Fruit fly (Drosophila melanogaster): ENCODE data around the gene gukh.
A peak's percentile ranks its signal among the peaks of the same experiment; 100 is the strongest.

gukh gene

dm6 chr3R:19027165-19027564, 43.3 kb downstream of the gukh start, which contains the start of gene NP15.6:
Gene NP15.6, plus strand, starts transcription at chr3R:19027368.
- no peak for TF ChIP-seq CG17801 (GFP tag; optimal IDR thresholded peaks at IDR 0.05; ENCODE audit: partially characterized antibody)

- TF ChIP-seq CG17801 (GFP tag; optimal IDR thresholded peaks at IDR 0.05; ENCODE audit: partially characterized antibody), result peak; percentile 74
Observed at dm6 chr3R:19028758-19029157, 44.9 kb downstream of the gukh start, which contains the start of the genes GatA and P5cr. Gene GatA, minus strand, starts transcription at chr3R:19028857. Gene P5cr, plus strand, starts transcription at chr3R:19028931.

dm6 chr3R:19031210-19031609, 47.4 kb downstream of the gukh start, which contains the start of the genes Prp18 and CG6013:
Gene Prp18, minus strand, starts transcription at chr3R:19031271.
Gene CG6013, plus strand, starts transcription at chr3R:19031503.
- TF ChIP-seq CG17801 (GFP tag; optimal IDR thresholded peaks at IDR 0.05; ENCODE audit: partially characterized antibody), result peak; percentile 57

dm6 chr3R:19033238-19033637, 49.4 kb downstream of the gukh start, which contains the start of gene CG6026:
Gene CG6026, plus strand, starts transcription at chr3R:19033538.
- TF ChIP-seq CG17801 (GFP tag; optimal IDR thresholded peaks at IDR 0.05; ENCODE audit: partially characterized antibody), result no peak

DNA sequence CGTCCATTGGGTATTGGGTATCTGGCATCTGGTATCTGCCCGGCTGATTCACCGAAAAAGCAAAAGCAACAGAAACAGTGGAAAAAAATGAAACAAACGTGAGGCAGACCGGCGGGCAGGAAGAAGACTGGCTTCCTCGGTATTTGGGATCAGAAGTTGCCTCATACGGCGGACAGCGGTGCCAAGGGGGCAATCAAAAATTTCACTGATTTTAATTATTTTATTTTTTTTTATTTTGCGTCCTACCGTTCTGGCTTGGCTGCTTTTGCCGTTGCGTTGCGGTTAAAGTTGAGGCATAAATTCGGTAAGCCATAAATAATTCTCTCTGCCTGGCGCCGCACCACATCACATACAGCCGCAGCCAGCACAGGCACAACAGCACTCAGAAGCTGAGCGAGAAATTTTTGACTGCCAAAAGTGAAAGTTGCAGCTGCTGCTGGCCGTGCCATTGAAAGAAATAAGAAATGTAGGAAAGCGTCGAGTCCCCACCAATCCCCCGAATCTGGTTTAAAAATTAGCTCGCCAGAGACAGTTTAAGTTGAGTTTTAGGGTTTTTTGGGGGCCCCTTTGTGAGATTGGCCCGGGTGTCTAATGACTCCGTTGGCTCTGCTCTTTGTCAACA, 52.8 kb downstream of the gukh start:
- no peak for TF ChIP-seq CG17801 (GFP tag; optimal IDR thresholded peaks at IDR 0.05; ENCODE audit: partially characterized antibody)

DNA sequence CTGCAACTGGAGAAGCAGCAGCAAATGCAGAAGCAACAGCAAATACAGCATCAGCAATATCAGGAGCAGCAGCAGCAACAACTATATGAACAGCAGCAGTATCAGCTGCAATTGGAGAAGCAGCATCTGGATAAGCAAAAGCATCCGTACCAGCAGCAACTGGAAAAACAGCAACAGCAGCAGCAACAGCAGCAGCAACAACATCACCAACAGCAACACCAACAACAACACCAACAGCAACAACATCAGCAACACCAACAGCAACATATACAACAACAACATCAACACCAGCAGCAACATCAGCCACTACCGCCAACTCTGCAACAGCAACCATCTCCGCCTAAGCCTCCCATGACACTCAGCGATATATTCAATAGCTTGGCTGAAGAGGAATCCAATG, 56.9 kb downstream of the gukh start:
- no peak for TF ChIP-seq CG17801 (GFP tag; optimal IDR thresholded peaks at IDR 0.05; ENCODE audit: partially characterized antibody)

DNA sequence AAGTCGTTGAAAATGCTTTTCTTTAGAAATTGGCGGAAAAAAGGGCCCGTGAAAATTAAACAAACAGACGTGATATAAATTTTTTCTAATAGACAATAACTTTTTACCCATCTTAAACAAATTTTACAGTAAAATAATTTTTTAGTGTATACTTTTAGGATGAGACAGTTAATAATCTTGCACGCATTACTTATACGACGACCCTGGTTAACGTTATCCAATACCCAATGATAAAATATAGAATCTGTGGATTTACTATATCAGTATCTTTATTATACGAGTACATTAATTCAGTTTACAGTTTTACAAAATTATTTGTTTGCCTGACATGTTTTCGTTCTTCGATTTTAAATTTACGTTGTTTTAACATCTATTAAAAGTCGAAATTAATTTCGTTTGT, 60.8 kb downstream of the gukh start:
- no peak for TF ChIP-seq CG17801 (GFP tag; optimal IDR thresholded peaks at IDR 0.05; ENCODE audit: partially characterized antibody)

DNA sequence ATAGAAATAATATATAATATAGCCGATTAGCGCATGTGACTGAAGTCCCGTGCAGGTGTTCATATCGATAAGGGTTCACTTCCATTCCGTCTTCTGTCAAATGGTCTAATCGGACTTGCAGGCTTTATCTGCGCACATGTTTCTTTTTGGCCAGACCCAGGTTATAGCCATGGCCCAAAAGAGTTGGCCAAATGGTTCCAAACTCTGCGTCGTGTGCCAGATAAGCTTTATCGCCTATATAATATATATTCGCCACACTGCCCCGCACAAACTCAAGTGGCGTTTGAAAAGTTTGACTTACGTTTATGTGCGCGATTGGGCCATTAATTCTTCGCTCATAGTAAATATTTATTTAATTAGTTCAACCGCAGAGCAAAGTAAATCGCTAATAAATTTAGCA, 67.4 kb downstream of the gukh start:
- TF ChIP-seq CG17801 (GFP tag; optimal IDR thresholded peaks at IDR 0.05; ENCODE audit: partially characterized antibody), result no peak

DNA sequence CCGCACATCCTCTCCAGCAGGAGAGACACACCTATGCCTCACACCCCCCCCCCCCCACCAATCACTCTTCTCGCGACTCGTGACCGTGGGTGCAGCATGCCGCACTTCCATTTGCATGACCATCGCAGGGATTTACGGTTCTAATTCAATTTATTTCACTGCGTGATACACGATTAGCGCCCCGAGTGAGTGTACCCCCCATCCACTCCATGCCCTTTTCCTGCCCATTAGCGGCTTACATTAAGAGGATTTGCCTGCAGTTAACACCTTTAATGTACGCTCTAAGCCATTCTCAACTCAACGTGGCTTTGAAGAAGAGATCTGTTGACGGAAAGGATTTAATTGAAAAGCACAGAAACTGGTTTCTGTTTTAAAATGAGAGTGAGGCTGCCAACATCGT, 68.7 kb downstream of the gukh start:
- TF ChIP-seq CG17801 (GFP tag; optimal IDR thresholded peaks at IDR 0.05; ENCODE audit: partially characterized antibody), result no peak

DNA sequence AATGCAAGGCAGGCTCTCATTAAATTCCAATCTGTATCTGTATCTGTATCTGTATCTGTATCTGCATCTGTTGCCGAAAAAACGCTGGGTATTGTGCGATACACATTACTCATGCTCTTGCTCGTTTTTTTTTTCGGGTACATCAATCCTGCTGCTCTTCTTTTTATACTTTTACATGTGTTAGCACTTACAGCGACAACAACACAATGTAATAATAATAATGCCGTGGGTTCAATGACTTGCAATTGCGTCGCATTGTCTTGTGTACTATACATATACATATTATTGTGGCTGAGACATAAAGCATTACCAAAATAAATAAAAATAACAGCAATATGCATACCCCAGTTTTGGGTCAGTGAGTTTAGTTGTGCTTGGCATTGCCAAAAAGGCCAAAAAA, 71.0 kb downstream of the gukh start:
- no peak for TF ChIP-seq CG17801 (GFP tag; optimal IDR thresholded peaks at IDR 0.05; ENCODE audit: partially characterized antibody)

dm6 chr3R:19056884-19057283, 73.1 kb downstream of the gukh start:
- TF ChIP-seq CG17801 (GFP tag; optimal IDR thresholded peaks at IDR 0.05; ENCODE audit: partially characterized antibody), result no peak

DNA sequence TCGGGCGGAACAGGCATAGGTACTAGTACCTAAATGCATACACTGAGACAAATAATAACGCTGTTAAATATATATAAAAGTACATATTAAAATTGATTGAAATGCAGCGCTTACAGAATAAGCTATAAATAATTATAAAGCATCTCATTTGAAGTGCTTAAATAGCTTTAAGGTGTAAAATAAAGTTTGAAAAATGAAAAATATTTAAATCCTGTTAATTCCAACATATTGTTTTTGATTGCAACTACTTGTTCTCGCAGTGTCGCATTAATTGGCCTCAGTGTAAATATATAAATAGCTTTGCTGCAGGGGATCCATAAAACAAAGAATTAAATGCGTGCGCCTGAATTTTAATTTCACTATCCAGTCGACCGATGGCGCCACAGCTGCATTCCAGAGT, 74.6 kb downstream of the gukh start:
- no peak for TF ChIP-seq CG17801 (GFP tag; optimal IDR thresholded peaks at IDR 0.05; ENCODE audit: partially characterized antibody)

dm6 chr3R:19059285-19059684, 75.5 kb downstream of the gukh start:
- no peak for TF ChIP-seq CG17801 (GFP tag; optimal IDR thresholded peaks at IDR 0.05; ENCODE audit: partially characterized antibody)

DNA sequence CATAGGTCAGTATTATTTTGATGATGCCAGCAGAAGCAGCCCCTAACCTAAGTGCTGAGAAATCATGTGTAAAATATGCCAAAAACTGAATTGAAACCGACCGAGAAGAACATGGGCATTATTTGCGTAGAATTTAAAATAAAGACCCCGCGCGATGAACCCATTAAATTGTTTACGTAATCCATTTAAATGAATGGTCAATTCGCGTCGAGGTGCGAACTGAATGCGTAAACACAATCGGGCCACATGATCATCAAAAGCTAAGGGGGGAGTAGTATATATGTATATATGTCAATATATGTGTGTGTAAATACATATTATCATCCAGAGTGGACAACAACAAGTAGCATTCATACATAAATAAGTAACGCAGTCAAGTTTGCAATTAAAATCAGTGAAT, 76.3 kb downstream of the gukh start:
- no peak for TF ChIP-seq CG17801 (GFP tag; optimal IDR thresholded peaks at IDR 0.05; ENCODE audit: partially characterized antibody)

DNA sequence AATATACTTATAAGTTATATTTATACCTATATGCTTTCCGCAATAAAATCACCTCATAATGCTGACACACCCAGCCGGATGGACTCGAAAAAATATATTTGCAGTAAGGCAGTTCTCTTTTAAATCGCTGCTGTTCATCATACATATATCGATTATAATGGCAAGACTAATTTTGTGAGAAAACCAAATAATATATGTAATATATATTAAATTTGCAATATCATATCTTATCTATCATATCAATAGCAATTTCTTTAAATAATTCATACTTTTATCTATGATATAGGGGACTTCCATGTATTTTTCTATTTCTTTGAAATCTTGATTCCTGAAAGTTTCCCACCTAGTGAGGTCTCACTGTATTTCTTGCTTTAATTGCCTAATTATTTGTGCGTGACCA, 78.7 kb downstream of the gukh start:
- no peak for TF ChIP-seq CG17801 (GFP tag; optimal IDR thresholded peaks at IDR 0.05; ENCODE audit: partially characterized antibody)

- no peak for TF ChIP-seq CG17801 (GFP tag; optimal IDR thresholded peaks at IDR 0.05; ENCODE audit: partially characterized antibody)
Observed at dm6 chr3R:19064037-19064664, 80.3 kb downstream of the gukh start.

All from ovary, adult (tissue).